Worm (Caenorhabditis elegans) whole organism, late embryonic: Measurements from ENCODE around the gene srh-211.

Source experiments
- ama-1 ChIP-seq: fragments of 150-350 bp; optimal IDR thresholded peaks from 2 replicates; lab custom pipeline; 2014
- ceh-6 ChIP-seq: fragments of 200-800 bp; sonication (Bioruptor generic); optimal IDR thresholded peaks from 2 replicates; lab custom pipeline; 2018; ENCODE audit warnings: mild to moderate bottlenecking, missing genetic modification characterization, missing compliant biosample characterization
- fkh-6 ChIP-seq: sonication (generic microtip); optimal IDR thresholded peaks from 2 replicates; lab custom pipeline; 2016; ENCODE audit warnings: missing genetic modification characterization, missing compliant biosample characterization

DNA sequence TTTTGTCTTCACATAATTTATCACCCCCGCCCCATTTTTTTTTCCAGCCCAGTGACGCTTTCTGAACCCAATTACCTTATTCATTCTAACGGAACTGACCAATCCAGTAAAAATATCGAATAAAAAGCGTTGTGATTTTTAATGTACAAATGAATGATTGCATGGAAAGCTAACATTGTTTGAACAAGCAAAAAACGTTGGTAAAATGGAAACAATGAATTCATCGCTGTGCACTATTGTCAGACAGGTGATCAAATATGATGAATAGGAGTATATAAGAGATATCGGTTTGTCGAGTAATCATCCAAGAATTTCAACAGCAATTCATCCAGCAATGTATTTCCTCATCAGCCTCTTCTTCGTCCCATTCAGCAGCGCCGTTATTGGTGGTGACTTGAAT is 48.4 kb upstream of the srh-211 start, which contains the start of gene phat-4:
- TF ChIP-seq fkh-6, result no peak
- no peak for TF ChIP-seq ama-1 (lab: Kevin White, UChicago)
- TF ChIP-seq ceh-6 (GFP tag; lab: Kevin White, UChicago), result no peak
